Worm (Caenorhabditis elegans) whole organism, late embryonic: Measurements from ENCODE around the gene twnk-1.
A peak's percentile ranks its signal among the peaks of the same experiment; 100 is the strongest.

Experiments used
- C08G9.2 ChIP-seq: sonication (generic microtip); optimal IDR thresholded peaks from 2 replicates; lab custom pipeline; 2016; ENCODE audit warnings: mild to moderate bottlenecking, missing genetic modification characterization, moderate library complexity, missing compliant biosample characterization
- C38D4.7 ChIP-seq: fragments of 200-800 bp; sonication (Bioruptor generic); optimal IDR thresholded peaks from 2 replicates; lab custom pipeline; 2018; ENCODE audit warnings: mild to moderate bottlenecking, missing genetic modification characterization, moderate library complexity, missing compliant biosample characterization
- F13H6.1 ChIP-seq: sonication (generic microtip); optimal IDR thresholded peaks from 2 replicates; lab custom pipeline; 2016; ENCODE audit warnings: missing genetic modification characterization, missing compliant biosample characterization
- K02D7.2 ChIP-seq: sonication (generic microtip); optimal IDR thresholded peaks from 2 replicates; lab custom pipeline; 2017; ENCODE audit warnings: mild to moderate bottlenecking, missing genetic modification characterization, missing compliant biosample characterization
- K09A11.1 ChIP-seq: sonication (generic microtip); optimal IDR thresholded peaks from 2 replicates; lab custom pipeline; 2017; ENCODE audit warnings: antibody characterized with exemption, mild to moderate bottlenecking, missing genetic modification characterization, missing compliant biosample characterization; ENCODE audit not compliant: insufficient read depth
- T23F11.4 ChIP-seq: fragments of 200-800 bp; sonication (Bioruptor generic); optimal IDR thresholded peaks from 2 replicates; lab custom pipeline; 2018; ENCODE audit warnings: mild to moderate bottlenecking, missing genetic modification characterization, missing compliant biosample characterization
- Y22D7AL.16 ChIP-seq: sonication (generic microtip); optimal IDR thresholded peaks from 2 replicates; lab custom pipeline; 2016; ENCODE audit warnings: missing genetic modification characterization, missing compliant biosample characterization
- ahr-1 ChIP-seq: sonication (generic microtip); optimal IDR thresholded peaks from 2 replicates; lab custom pipeline; 2016; ENCODE audit warnings: missing genetic modification characterization, missing compliant biosample characterization
- ama-1 ChIP-seq: fragments of 150-350 bp; optimal IDR thresholded peaks from 2 replicates; lab custom pipeline; 2014
- ceh-14 ChIP-seq: sonication (generic microtip); optimal IDR thresholded peaks from 2 replicates; lab custom pipeline; 2016; ENCODE audit warnings: missing genotype, missing genetic modification characterization, missing compliant biosample characterization
- ceh-18 ChIP-seq: sonication (generic microtip); optimal IDR thresholded peaks from 2 replicates; lab custom pipeline; 2016; ENCODE audit warnings: missing genetic modification characterization, missing compliant biosample characterization
- ceh-2 ChIP-seq: sonication (generic microtip); optimal IDR thresholded peaks from 2 replicates; lab custom pipeline; 2016; ENCODE audit warnings: missing genotype, missing genetic modification characterization, missing compliant biosample characterization
- ceh-34 ChIP-seq: sonication (generic microtip); optimal IDR thresholded peaks from 2 replicates; lab custom pipeline; 2016; ENCODE audit warnings: mild to moderate bottlenecking, missing genetic modification characterization, missing compliant biosample characterization
- ceh-45 ChIP-seq: fragments of 200-800 bp; sonication (Bioruptor generic); IDR thresholded peaks from 2 replicates; pipeline ENCODE4 v1.3.6; 2022; ENCODE audit warnings: missing genetic modification reagents, missing genetic modification characterization, missing compliant biosample characterization
- ceh-48 ChIP-seq: sonication (generic microtip); optimal IDR thresholded peaks from 2 replicates; lab custom pipeline; 2016; ENCODE audit warnings: missing genetic modification characterization, inconsistent platforms, missing compliant biosample characterization
- ceh-9 ChIP-seq: sonication (generic microtip); optimal IDR thresholded peaks from 2 replicates; lab custom pipeline; 2016; ENCODE audit warnings: mild to moderate bottlenecking, missing genetic modification characterization, inconsistent platforms, missing compliant biosample characterization
- che-1 ChIP-seq: sonication (generic microtip); optimal IDR thresholded peaks from 2 replicates; lab custom pipeline; 2016; ENCODE audit warnings: mild to moderate bottlenecking, missing genetic modification characterization, missing compliant biosample characterization
- dmd-4 ChIP-seq: sonication (generic microtip); optimal IDR thresholded peaks from 2 replicates; lab custom pipeline; 2016; ENCODE audit warnings: borderline replicate concordance, missing genetic modification characterization, missing compliant biosample characterization
- dve-1 ChIP-seq: sonication (generic microtip); optimal IDR thresholded peaks from 2 replicates; lab custom pipeline; 2017; ENCODE audit warnings: antibody characterized with exemption, mild to moderate bottlenecking, missing genetic modification characterization, missing compliant biosample characterization
- elt-2 ChIP-seq: sonication (generic microtip); optimal IDR thresholded peaks from 2 replicates; lab custom pipeline; 2016; ENCODE audit warnings: missing genetic modification reagents, missing genetic modification characterization, missing compliant biosample characterization
- ets-4 ChIP-seq: sonication (generic microtip); optimal IDR thresholded peaks from 2 replicates; lab custom pipeline; 2016; ENCODE audit warnings: missing genetic modification characterization, missing compliant biosample characterization
- eyg-1 ChIP-seq: sonication (generic microtip); optimal IDR thresholded peaks from 2 replicates; lab custom pipeline; 2016; ENCODE audit warnings: missing genotype, missing genetic modification characterization, missing compliant biosample characterization
- fax-1 ChIP-seq: sonication (generic microtip); optimal IDR thresholded peaks from 2 replicates; lab custom pipeline; 2016; ENCODE audit warnings: missing genotype, missing genetic modification characterization, missing compliant biosample characterization
- fkh-10 ChIP-seq: fragments of 150-350 bp; optimal IDR thresholded peaks from 2 replicates; lab custom pipeline; 2014; ENCODE audit warnings: missing biosample characterization, missing genetic modification reagents, missing genetic modification characterization
- gmeb-2 ChIP-seq: sonication (generic microtip); optimal IDR thresholded peaks from 2 replicates; lab custom pipeline; 2016; ENCODE audit warnings: missing genetic modification characterization, inconsistent platforms, missing compliant biosample characterization
- hlh-13 ChIP-seq: fragments of 200-800 bp; sonication (Bioruptor generic); optimal IDR thresholded peaks from 2 replicates; lab custom pipeline; 2018; ENCODE audit warnings: mild to moderate bottlenecking, missing genetic modification characterization, missing compliant biosample characterization
- hlh-15 ChIP-seq: sonication (generic microtip); optimal IDR thresholded peaks from 2 replicates; lab custom pipeline; 2016; ENCODE audit warnings: missing genetic modification characterization, missing compliant biosample characterization
- hlh-30 ChIP-seq: sonication (generic microtip); optimal IDR thresholded peaks from 2 replicates; lab custom pipeline; 2017; ENCODE audit warnings: antibody characterized with exemption, missing genetic modification characterization, missing compliant biosample characterization; ENCODE audit not compliant: insufficient read depth
- hlh-6 ChIP-seq: sonication (generic microtip); optimal IDR thresholded peaks from 2 replicates; lab custom pipeline; 2016; ENCODE audit warnings: missing genotype, missing genetic modification characterization, missing compliant biosample characterization
- mec-3 ChIP-seq: sonication (generic microtip); optimal IDR thresholded peaks from 2 replicates; lab custom pipeline; 2016; ENCODE audit warnings: borderline replicate concordance, missing genetic modification characterization, missing compliant biosample characterization
- nfya-1 ChIP-seq: sonication (generic microtip); optimal IDR thresholded peaks from 2 replicates; lab custom pipeline; 2017; ENCODE audit warnings: missing genetic modification characterization, mild to moderate bottlenecking, missing compliant biosample characterization, antibody characterized with exemption, moderate library complexity
- npax-4 ChIP-seq: sonication (generic microtip); optimal IDR thresholded peaks from 2 replicates; lab custom pipeline; 2016; ENCODE audit warnings: missing genetic modification characterization, missing compliant biosample characterization
- odd-2 ChIP-seq: sonication (generic microtip); optimal IDR thresholded peaks from 2 replicates; lab custom pipeline; 2017; ENCODE audit warnings: antibody characterized with exemption, mild to moderate bottlenecking, missing genetic modification characterization, missing compliant biosample characterization
- pag-3 ChIP-seq: sonication (generic microtip); optimal IDR thresholded peaks from 2 replicates; lab custom pipeline; 2016; ENCODE audit warnings: missing compliant biosample characterization, missing genetic modification characterization, borderline replicate concordance
- pax-1 ChIP-seq: fragments of 150-350 bp; optimal IDR thresholded peaks from 2 replicates; lab custom pipeline; 2014; ENCODE audit warnings: missing biosample characterization, missing genetic modification characterization
- pha-4 ChIP-seq: fragments of 150-350 bp; optimal IDR thresholded peaks from 2 replicates; lab custom pipeline; 2018; ENCODE audit warnings: missing biosample characterization, missing genetic modification reagents, missing genetic modification characterization
- pros-1 ChIP-seq: fragments of 150-350 bp; optimal IDR thresholded peaks from 2 replicates; lab custom pipeline; 2014; ENCODE audit warnings: missing biosample characterization, missing genetic modification reagents, missing genetic modification characterization
- ref-2 ChIP-seq: sonication (generic microtip); optimal IDR thresholded peaks from 2 replicates; lab custom pipeline; 2016; ENCODE audit warnings: missing genetic modification characterization, missing compliant biosample characterization
- rnt-1 ChIP-seq: sonication (generic microtip); optimal IDR thresholded peaks from 2 replicates; lab custom pipeline; 2016; ENCODE audit warnings: missing genetic modification characterization, missing compliant biosample characterization
- sdc-2 ChIP-seq: sonication (generic microtip); optimal IDR thresholded peaks from 2 replicates; lab custom pipeline; 2016; ENCODE audit warnings: missing genotype, missing genetic modification characterization, missing compliant biosample characterization
- sox-2 ChIP-seq: fragments of 200-800 bp; sonication (Bioruptor generic); IDR thresholded peaks from 2 replicates; pipeline ENCODE4 v1.3.6; 2022; ENCODE audit warnings: missing genetic modification reagents, missing genetic modification characterization, missing compliant biosample characterization
- sox-4 ChIP-seq: sonication (generic microtip); optimal IDR thresholded peaks from 2 replicates; lab custom pipeline; 2017; ENCODE audit warnings: mild to moderate bottlenecking, missing genetic modification characterization, inconsistent platforms, missing compliant biosample characterization
- tbx-2 ChIP-seq: sonication (generic microtip); optimal IDR thresholded peaks from 2 replicates; lab custom pipeline; 2016; ENCODE audit warnings: missing genetic modification characterization, missing compliant biosample characterization
- tbx-7 ChIP-seq: sonication (generic microtip); optimal IDR thresholded peaks from 2 replicates; lab custom pipeline; 2016; ENCODE audit warnings: missing genotype, missing genetic modification characterization, missing compliant biosample characterization
- unc-42 ChIP-seq: sonication (generic microtip); optimal IDR thresholded peaks from 2 replicates; lab custom pipeline; 2016; ENCODE audit warnings: missing genotype, missing genetic modification characterization, missing compliant biosample characterization
- unc-55 ChIP-seq: sonication (generic microtip); optimal IDR thresholded peaks from 2 replicates; lab custom pipeline; 2017; ENCODE audit warnings: missing biosample characterization, missing genetic modification reagents, missing genetic modification characterization
- unc-86 ChIP-seq: sonication (generic microtip); optimal IDR thresholded peaks from 2 replicates; lab custom pipeline; 2016; ENCODE audit warnings: missing genetic modification characterization, missing compliant biosample characterization
- zip-5 ChIP-seq: sonication (generic microtip); optimal IDR thresholded peaks from 2 replicates; lab custom pipeline; 2016; ENCODE audit warnings: missing genetic modification characterization, missing compliant biosample characterization
- ztf-16 ChIP-seq: sonication (generic microtip); optimal IDR thresholded peaks from 2 replicates; lab custom pipeline; 2017; ENCODE audit warnings: missing genetic modification characterization, missing compliant biosample characterization

The twnk-1 gene

DNA sequence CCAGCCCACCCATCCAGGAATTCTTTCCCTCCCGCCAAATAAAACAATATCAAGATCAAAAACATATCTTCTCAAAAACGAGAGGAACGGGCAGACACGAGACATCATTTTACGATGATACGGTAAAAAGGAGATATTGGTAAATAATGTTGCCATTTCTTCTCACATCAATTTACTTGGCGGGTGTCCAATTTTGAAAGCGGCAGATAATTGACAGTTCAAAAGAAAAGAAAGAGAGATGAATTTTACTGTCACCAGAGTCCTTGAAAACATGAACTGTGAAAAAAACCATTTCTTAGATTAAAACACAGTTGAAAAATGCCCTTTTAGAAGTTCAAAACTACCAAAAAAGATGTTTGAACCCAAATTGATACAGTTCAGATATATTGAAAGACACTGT lies 19.7 kb downstream of the twnk-1 start:
- no peak for TF ChIP-seq tbx-2
- no peak for TF ChIP-seq fkh-10 (GFP tag; lab: Kevin White, UChicago)
- TF ChIP-seq dve-1 (tag; lab: Kevin White, UChicago): no peak
- no peak for TF ChIP-seq ref-2
- no peak for TF ChIP-seq C08G9.2 (tag; lab: Kevin White, UChicago)
- TF ChIP-seq mec-3: no peak
- TF ChIP-seq ama-1: no peak
- TF ChIP-seq ets-4: no peak
- no peak for TF ChIP-seq unc-86 (tag; lab: Kevin White, UChicago)
- TF ChIP-seq sox-2 (GFP tag; lab: Robert Waterston, UW): no peak
- TF ChIP-seq che-1 (tag; lab: Kevin White, UChicago): no peak
- TF ChIP-seq pag-3 (tag; lab: Kevin White, UChicago): no peak
- no peak for TF ChIP-seq ceh-9
- TF ChIP-seq ahr-1: no peak
- TF ChIP-seq C38D4.7 (GFP tag; lab: Kevin White, UChicago): no peak
- TF ChIP-seq dmd-4 (tag; lab: Kevin White, UChicago): no peak

DNA sequence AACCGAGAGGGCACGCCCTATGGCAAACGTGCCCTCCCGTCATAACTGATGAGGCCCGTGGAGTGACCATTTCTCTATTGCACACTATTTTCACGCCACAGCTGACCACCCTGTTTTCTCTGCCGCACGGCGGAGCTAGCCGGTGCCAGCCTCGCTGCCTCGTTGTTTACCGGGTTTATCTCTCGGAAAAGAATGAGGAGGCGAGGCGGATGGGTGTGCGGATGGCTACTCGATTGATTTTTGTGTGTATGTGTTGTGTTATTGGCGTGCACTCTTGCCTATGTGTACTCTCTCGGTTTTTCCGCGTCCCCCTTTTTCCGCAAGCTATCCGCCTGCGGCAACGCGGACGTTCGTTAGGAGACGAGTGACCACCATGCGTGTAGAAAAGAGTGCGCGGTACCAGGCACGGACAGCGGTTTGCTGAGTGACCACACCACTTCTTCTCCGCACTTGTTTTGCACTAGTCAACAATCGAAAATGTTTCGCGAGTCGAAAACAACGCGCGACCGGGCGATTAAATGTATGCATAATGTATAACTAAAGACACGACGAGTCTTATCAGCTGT lies 21.1 kb downstream of the twnk-1 start:
- TF ChIP-seq pax-1 (tag; lab: Kevin White, UChicago) (no peak), ztf-16 (peak; percentile 75), pha-4 (tag; lab: Kevin White, UChicago) (no peak), ahr-1 (no peak), elt-2 (peak; percentile 78), hlh-6 (peak; percentile 83), sdc-2 (tag; lab: Kevin White, UChicago) (peak; percentile 83), rnt-1 (peak; percentile 99), npax-4 (tag; lab: Kevin White, UChicago) (no peak), K02D7.2 (tag; lab: Kevin White, UChicago) (peak; percentile 30), odd-2 (tag; lab: Kevin White, UChicago) (no peak), ref-2 (peak; percentile 97), hlh-30 (tag; lab: Kevin White, UChicago) (peak; percentile 72), T23F11.4 (GFP tag; lab: Kevin White, UChicago) (peak; percentile 73), unc-55 (GFP tag; lab: Kevin White, UChicago) (peak; percentile 91), ceh-2 (tag; lab: Kevin White, UChicago) (peak; percentile 88), eyg-1 (tag; lab: Kevin White, UChicago) (peak; percentile 77), ceh-48 (peak; percentile 93), pros-1 (tag; lab: Kevin White, UChicago) (peak; percentile 57), ets-4 (peak; percentile 81), zip-5 (tag; lab: Kevin White, UChicago) (peak; percentile 21), F13H6.1 (tag; lab: Kevin White, UChicago) (peak; percentile 100), Y22D7AL.16 (tag; lab: Kevin White, UChicago) (no peak), ceh-9 (no peak), ceh-34 (peak; percentile 99), hlh-15 (tag; lab: Kevin White, UChicago) (no peak), ceh-18 (tag; lab: Kevin White, UChicago) (peak; percentile 87), gmeb-2 (tag; lab: Kevin White, UChicago) (peak; percentile 44), sox-4 (tag; lab: Kevin White, UChicago) (no peak), ama-1 (no peak), hlh-13 (GFP tag; lab: Kevin White, UChicago) (no peak), unc-86 (tag; lab: Kevin White, UChicago) (peak; percentile 75), ceh-14 (tag; lab: Kevin White, UChicago) (peak; percentile 87), fkh-10 (GFP tag; lab: Kevin White, UChicago) (peak; percentile 61), fax-1 (tag; lab: Kevin White, UChicago) (peak; percentile 70), K09A11.1 (no peak), tbx-7 (tag; lab: Kevin White, UChicago) (peak; percentile 57), nfya-1 (tag; lab: Kevin White, UChicago) (peak; percentile 92), che-1 (tag; lab: Kevin White, UChicago) (peak; percentile 50), ceh-45 (GFP tag; lab: Robert Waterston, UW) (no peak), mec-3 (no peak), unc-42 (tag; lab: Kevin White, UChicago) (peak; percentile 70), C38D4.7 (GFP tag; lab: Kevin White, UChicago) (no peak)
